Fruit fly (Drosophila melanogaster) whole organism, prepupa: Measurements from ENCODE around the gene TwdlC.

Source experiments
- Blimp-1 ChIP-seq: fragments of 200-800 bp; sonication (Bioruptor generic); optimal IDR thresholded peaks from 3 replicates; lab custom pipeline; 2017; ENCODE audit warnings: missing biosample characterization, missing genetic modification characterization, mild to moderate bottlenecking, moderate library complexity, missing genetic modification reagents
- CG16779 ChIP-seq: fragments of 200-800 bp; sonication (Bioruptor generic); optimal IDR thresholded peaks from 3 replicates; lab custom pipeline; 2017; ENCODE audit warnings: missing biosample characterization, mild to moderate bottlenecking, missing genetic modification characterization
- CG6808 ChIP-seq: fragments of 200-800 bp; sonication (Bioruptor generic); optimal IDR thresholded peaks from 3 replicates; lab custom pipeline; 2017; ENCODE audit warnings: missing biosample characterization, missing genetic modification characterization, mild to moderate bottlenecking, moderate library complexity, missing genetic modification reagents
- CG6854 ChIP-seq: fragments of 200-800 bp; sonication (Bioruptor generic); optimal IDR thresholded peaks from 2 replicates; lab custom pipeline; 2017; ENCODE audit warnings: missing biosample characterization, mild to moderate bottlenecking, missing genetic modification characterization
- CG8119 ChIP-seq: fragments of 200-800 bp; sonication (Bioruptor generic); IDR thresholded peaks from 3 replicates; pipeline ENCODE4 v1.3.6; 2022; ENCODE audit warnings: missing biosample characterization, missing genetic modification characterization
- Gug ChIP-seq: fragments of 200-800 bp; sonication (Bioruptor generic); IDR thresholded peaks from 2 replicates; pipeline ENCODE4 v1.3.6; 2022; ENCODE audit warnings: missing biosample characterization, missing genetic modification characterization
- Hr38 ChIP-seq: sonication (Bioruptor generic); optimal IDR thresholded peaks from 2 replicates; lab custom pipeline; 2016; ENCODE audit warnings: missing biosample characterization, missing genetic modification characterization
- achi ChIP-seq: fragments of 200-800 bp; sonication (Bioruptor generic); optimal IDR thresholded peaks from 3 replicates; lab custom pipeline; 2016; ENCODE audit warnings: missing biosample characterization, missing genetic modification characterization
- fd59A ChIP-seq: fragments of 200-800 bp; sonication (Bioruptor generic); optimal IDR thresholded peaks from 2 replicates; lab custom pipeline; 2017; ENCODE audit warnings: missing biosample characterization, mild to moderate bottlenecking, missing genetic modification characterization, missing genetic modification reagents
- fd85E ChIP-seq: fragments of 200-800 bp; sonication (Bioruptor generic); optimal IDR thresholded peaks from 3 replicates; lab custom pipeline; 2016; ENCODE audit warnings: missing biosample characterization, missing genetic modification characterization
- salr ChIP-seq, 2 experiments: fragments of 200-800 bp; sonication (Bioruptor generic); optimal IDR thresholded peaks; 3 replicates each; lab custom pipeline; 2016 to 2018; ENCODE audit warnings: missing biosample characterization in 2 of 2, missing genetic modification characterization in 2 of 2, mild to moderate bottlenecking in 1 of 2
- topi ChIP-seq: fragments of 200-800 bp; sonication (Bioruptor generic); optimal IDR thresholded peaks from 3 replicates; lab custom pipeline; 2016; ENCODE audit warnings: missing biosample characterization, missing genetic modification characterization

dm6 chr3R:26945233-26945632 lies 49.4 kb upstream of the TwdlC start, which contains the start of gene CG14252:
- TF ChIP-seq salr (GFP tag; optimal IDR thresholded peaks at IDR 0.05; lab: Kevin White, UChicago) (no peak), Gug (GFP tag; lab: Robert Waterston, UW) (no peak), achi (no peak), fd59A (GFP tag; lab: Kevin White, UChicago) (no peak), CG8119 (no peak), CG6854 (GFP tag; lab: Kevin White, UChicago) (no peak), CG16779 (tag; lab: Kevin White, UChicago) (no peak), CG6808 (GFP tag; lab: Kevin White, UChicago) (no peak), topi (GFP tag; lab: Kevin White, UChicago) (peak; percentile 4), Blimp-1 (GFP tag; lab: Kevin White, UChicago) (no peak), fd85E (no peak), Hr38 (no peak)
